Worm (Caenorhabditis elegans): ENCODE measurements around the gene nduv-3.

DNA sequence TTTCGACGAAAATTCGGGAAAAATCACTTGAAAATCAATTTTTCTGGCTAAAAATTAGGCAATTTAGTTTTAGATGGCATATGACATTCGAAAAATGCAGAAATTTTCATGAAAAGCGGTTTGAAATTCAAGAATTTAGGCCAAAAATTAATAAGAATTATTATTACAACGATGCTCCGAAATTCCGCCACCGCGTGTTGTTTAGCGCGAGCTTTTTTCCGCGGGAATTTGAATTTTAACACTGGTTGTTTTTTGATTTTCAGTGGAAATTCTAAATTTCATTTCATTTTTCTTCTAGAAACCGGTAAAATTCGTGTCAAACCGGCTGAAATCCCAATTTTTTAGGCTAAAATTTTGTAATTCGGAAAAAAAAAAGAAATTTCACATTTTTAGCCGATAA is 29.6 kb downstream of the nduv-3 start:
- TF ChIP-seq tab-1 (GFP tag; IDR thresholded peaks at IDR 0.05) (no peak), T22C8.4 (GFP tag; IDR thresholded peaks at IDR 0.05) (no peak), ztf-23 (GFP tag; IDR thresholded peaks at IDR 0.05) (no peak), med-1 (GFP tag; optimal IDR thresholded peaks at IDR 0.05; ENCODE audit: insufficient read depth) (no peak), ztf-29 (GFP tag; IDR thresholded peaks at IDR 0.05) (no peak), cog-1 (tag; optimal IDR thresholded peaks at IDR 0.05) (no peak), flt-1 (GFP tag; IDR thresholded peaks at IDR 0.05) (no peak)

Measured in whole organism, midembryonic.